Worm (Caenorhabditis elegans) whole organism, midembryonic: ENCODE measurements around the gene C05G5.5.

Experiments used
- T22C8.4 ChIP-seq: fragments of 200-800 bp; sonication (Bioruptor generic); IDR thresholded peaks from 2 replicates; pipeline ENCODE4 v1.3.6; 2022; ENCODE audit warnings: missing genetic modification characterization, missing compliant biosample characterization
- flt-1 ChIP-seq: fragments of 200-800 bp; sonication (Bioruptor generic); IDR thresholded peaks from 2 replicates; pipeline ENCODE4 v1.3.6; 2022; ENCODE audit warnings: missing genetic modification characterization, missing compliant biosample characterization
- klf-2 ChIP-seq: fragments of 200-800 bp; sonication (Bioruptor generic); conservative IDR thresholded peaks from 2 replicates; pipeline ENCODE4 v1.3.6; 2022; ENCODE audit warnings: missing genetic modification reagents, missing genetic modification characterization, missing compliant biosample characterization
- med-1 ChIP-seq: sonication (generic microtip); optimal IDR thresholded peaks from 2 replicates; lab custom pipeline; 2017; ENCODE audit warnings: missing genetic modification characterization, mild to moderate bottlenecking, missing compliant biosample characterization, antibody characterized with exemption, missing genetic modification reagents; ENCODE audit not compliant: insufficient read depth
- ref-1 ChIP-seq: fragments of 200-800 bp; sonication (Bioruptor generic); conservative IDR thresholded peaks from 2 replicates; pipeline ENCODE4 v1.3.6; 2022; ENCODE audit warnings: missing genetic modification reagents, missing genetic modification characterization, missing compliant biosample characterization
- tab-1 ChIP-seq: fragments of 200-800 bp; sonication (Bioruptor generic); IDR thresholded peaks from 2 replicates; pipeline ENCODE4 v1.3.6; 2022; ENCODE audit warnings: missing genetic modification characterization, missing compliant biosample characterization
- ztf-23 ChIP-seq: fragments of 200-800 bp; sonication (Bioruptor generic); IDR thresholded peaks from 2 replicates; pipeline ENCODE4 v1.3.6; 2022; ENCODE audit warnings: missing genetic modification reagents, missing genetic modification characterization, missing compliant biosample characterization
- ztf-29 ChIP-seq: fragments of 200-800 bp; sonication (Bioruptor generic); IDR thresholded peaks from 2 replicates; pipeline ENCODE4 v1.3.6; 2022; ENCODE audit warnings: missing genetic modification reagents, missing genetic modification characterization, missing compliant biosample characterization

ce11 chrX:14810718-14811117 is 49.8 kb upstream of the C05G5.5 start, which contains the start of gene atf-4:
- TF ChIP-seq med-1 (GFP tag; lab: Kevin White, UChicago), result no peak
- no peak for TF ChIP-seq flt-1
- no peak for TF ChIP-seq ztf-23
- TF ChIP-seq tab-1 (GFP tag; lab: Robert Waterston, UW), result no peak
- 0 out of 2 replicates have a peak, but pooled peaks have one; percentile 46 for TF ChIP-seq T22C8.4 (GFP tag; lab: Robert Waterston, UW)
- no peak for TF ChIP-seq ztf-29 (GFP tag; lab: Robert Waterston, UW)
- no peak for TF ChIP-seq ref-1
- no peak for TF ChIP-seq klf-2 (GFP tag; lab: Robert Waterston, UW)
